Worm (Caenorhabditis elegans): ENCODE measurements around the gene C28G1.10.

ce11 chrX:8846447-8847237, at the start of gene C28G1.10:
- no peak for TF ChIP-seq W03F9.2 (tag; optimal IDR thresholded peaks at IDR 0.05)
- no peak for TF ChIP-seq him-1 (tag; optimal IDR thresholded peaks at IDR 0.05)
- TF ChIP-seq dao-5 (tag; optimal IDR thresholded peaks at IDR 0.05) = no peak
